Fruit fly (Drosophila melanogaster): ENCODE results near the gene CG34001.

Gene CG34001

DNA sequence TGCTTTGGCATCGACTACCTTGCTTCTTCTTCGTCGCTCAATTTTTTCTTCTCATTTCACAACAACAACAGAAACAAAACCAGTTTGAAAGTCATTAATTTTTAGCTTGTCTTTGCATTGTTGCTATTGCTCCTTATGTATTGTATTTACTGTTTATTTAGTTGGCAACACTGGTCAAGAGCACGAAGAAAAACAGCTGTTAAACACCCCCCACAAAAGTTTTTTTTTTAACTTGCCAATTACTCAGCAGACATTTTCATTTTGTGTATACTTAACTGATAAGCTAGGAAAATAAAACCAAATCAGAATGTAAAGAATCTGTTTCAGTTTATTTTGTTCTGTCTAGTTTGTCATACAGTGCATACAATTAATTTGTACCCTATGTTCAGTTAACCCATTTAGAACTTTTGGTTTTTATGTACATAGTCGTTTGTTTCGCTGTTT, 48.9 kb downstream of the CG34001 start (continued):
- TF ChIP-seq dsx (GFP tag; optimal IDR thresholded peaks at IDR 0.05; ENCODE audit: poor library complexity, severe bottlenecking) = peak; percentile 29
- TF ChIP-seq Ets96B (tag; optimal IDR thresholded peaks at IDR 0.05) = peak; percentile 36

DNA sequence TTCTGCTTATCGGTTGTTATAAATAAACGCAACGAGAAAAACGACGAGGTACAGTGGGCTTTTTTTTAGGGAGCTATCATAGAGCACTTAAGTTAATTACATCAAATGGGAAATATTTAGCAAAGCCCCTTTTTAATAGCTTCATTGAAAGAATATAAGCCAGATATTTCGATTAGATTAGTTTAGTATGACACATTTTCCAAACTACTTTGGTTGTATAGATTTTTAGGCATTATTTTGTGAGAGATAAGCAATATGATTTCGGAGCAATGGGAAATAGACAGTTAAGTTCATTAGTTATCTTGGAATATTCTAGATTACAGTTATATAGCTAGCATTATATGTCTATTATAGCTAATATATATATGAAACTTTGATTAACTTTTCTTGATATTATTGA, 49.3 kb downstream of the CG34001 start:
- TF ChIP-seq CG4318 (GFP tag; optimal IDR thresholded peaks at IDR 0.05) = no peak
- no peak for TF ChIP-seq CG6854 (GFP tag; optimal IDR thresholded peaks at IDR 0.05)

DNA sequence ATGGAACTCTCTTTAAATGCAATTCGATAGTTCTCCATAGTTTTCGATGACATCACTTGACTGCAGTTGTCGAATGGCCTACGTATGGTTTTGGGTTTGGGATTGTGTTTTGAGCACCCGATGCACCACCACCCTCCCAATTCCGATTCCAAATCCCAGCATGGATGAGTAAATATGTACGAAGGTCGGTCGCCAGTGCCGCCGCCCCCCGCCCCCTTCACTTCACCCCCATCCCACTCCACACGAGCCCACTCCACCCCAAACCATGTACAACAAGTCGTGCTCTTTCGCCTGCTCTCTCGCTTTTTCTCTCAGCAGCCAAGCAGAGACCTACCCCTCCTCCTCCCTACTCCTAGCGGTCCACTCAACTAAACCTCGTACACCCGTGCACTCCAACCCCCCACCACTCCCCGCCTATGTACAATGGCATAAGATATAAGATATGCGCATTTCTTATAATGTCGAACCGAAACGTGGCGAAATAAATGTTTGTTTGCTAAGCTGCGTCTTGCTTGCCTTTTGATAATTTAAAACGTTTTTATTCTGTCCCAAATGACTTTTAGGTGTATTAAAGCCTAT, 49.9 kb downstream of the CG34001 start:
- TF ChIP-seq vri (GFP tag; optimal IDR thresholded peaks at IDR 0.05) (peak; percentile 27), dsx (GFP tag; optimal IDR thresholded peaks at IDR 0.05; ENCODE audit: poor library complexity, severe bottlenecking) (peak; percentile 6), ss (GFP tag; optimal IDR thresholded peaks at IDR 0.05) (peak; percentile 8 to 39), svp (GFP tag) (peak; percentile 44), fkh (GFP tag; optimal IDR thresholded peaks at IDR 0.05) (peak; percentile 54), Eip78C (GFP tag) (peak; percentile 29), Lpt (GFP tag; optimal IDR thresholded peaks at IDR 0.05) (peak; percentile 22), Hr39 (GFP tag; optimal IDR thresholded peaks at IDR 0.05) (no peak), CG11294 (GFP tag; IDR thresholded peaks at IDR 0.05) (peak; percentile 39; the same call in 1 of the 2 replicates), CG15336 (GFP tag; IDR thresholded peaks at IDR 0.05) (0 out of 2 replicates have a peak, but pooled peaks have one; percentile 6), CG16779 (tag; optimal IDR thresholded peaks at IDR 0.05) (peak; percentile 43), CG10631 (GFP tag; optimal IDR thresholded peaks at IDR 0.05) (no peak), eg (GFP tag; IDR thresholded peaks at IDR 0.05) (peak; percentile 54; the same call in 2 of the 3 replicates), CG6163 (GFP tag; IDR thresholded peaks at IDR 0.05) (0 out of 3 replicates have a peak, but pooled peaks have one; percentile 43), CG6854 (GFP tag; optimal IDR thresholded peaks at IDR 0.05) (no peak)

DNA sequence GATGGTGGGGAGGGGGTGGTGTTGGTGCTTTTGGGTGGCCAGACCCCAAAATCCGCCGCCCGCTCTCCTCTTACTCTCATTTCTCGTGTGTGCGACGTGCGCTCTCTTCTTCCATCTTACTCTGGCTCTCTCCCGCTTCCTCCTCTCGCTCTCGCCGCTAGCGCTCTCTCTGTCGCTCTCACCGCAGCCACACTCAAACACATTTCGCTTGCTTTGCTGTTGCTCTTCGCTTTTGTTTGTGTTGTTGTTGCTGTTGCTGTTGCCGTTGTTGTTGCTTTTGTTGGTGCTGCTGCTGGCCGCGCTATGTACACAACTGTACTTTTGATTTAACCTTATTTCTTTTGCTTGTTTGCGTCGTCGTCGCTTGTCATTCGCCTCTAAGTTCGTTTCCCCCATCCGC, 50.9 kb downstream of the CG34001 start:
- TF ChIP-seq Eip75B (GFP tag; optimal IDR thresholded peaks at IDR 0.05) (no peak), CG6276 (GFP tag; optimal IDR thresholded peaks at IDR 0.05) (no peak), Sox102F (GFP tag; optimal IDR thresholded peaks at IDR 0.05) (peak; percentile 36), fd59A (GFP tag; optimal IDR thresholded peaks at IDR 0.05) (no peak), CG3919 (GFP tag; optimal IDR thresholded peaks at IDR 0.05) (peak; percentile 15), CG31627 (GFP tag; optimal IDR thresholded peaks at IDR 0.05) (no peak), cyc (GFP tag; optimal IDR thresholded peaks at IDR 0.05) (no peak), esn (GFP tag; optimal IDR thresholded peaks at IDR 0.05) (peak; percentile 18), vri (GFP tag; optimal IDR thresholded peaks at IDR 0.05) (peak; percentile 29), eg (GFP tag; IDR thresholded peaks at IDR 0.05) (peak; percentile 67; the same call in 2 of the 3 replicates), Ets96B (tag; optimal IDR thresholded peaks at IDR 0.05) (no peak), CG15336 (GFP tag; IDR thresholded peaks at IDR 0.05) (peak; percentile 41; the same call in 1 of the 2 replicates), CG10669 (GFP tag; optimal IDR thresholded peaks at IDR 0.05) (no peak), OdsH (GFP tag; optimal IDR thresholded peaks at IDR 0.05) (no peak), Eip78C (GFP tag) (peak; percentile 56), acj6 (GFP tag; optimal IDR thresholded peaks at IDR 0.05) (no peak), CG3032 (tag; optimal IDR thresholded peaks at IDR 0.05) (no peak), CG9139 (GFP tag; optimal IDR thresholded peaks at IDR 0.05) (no peak), Lpt (GFP tag; optimal IDR thresholded peaks at IDR 0.05) (peak; percentile 42), CG10631 (GFP tag; optimal IDR thresholded peaks at IDR 0.05) (no peak), CG34406 (GFP tag; optimal IDR thresholded peaks at IDR 0.05) (peak; percentile 9), CG4318 (GFP tag; optimal IDR thresholded peaks at IDR 0.05) (no peak), svp (GFP tag) (peak; percentile 69), CG8319 (GFP tag; optimal IDR thresholded peaks at IDR 0.05) (no peak), Sox14 (GFP tag; optimal IDR thresholded peaks at IDR 0.05) (no peak), fkh (GFP tag; optimal IDR thresholded peaks at IDR 0.05) (peak; percentile 69), fd85E (GFP tag; optimal IDR thresholded peaks at IDR 0.05) (no peak), Hr4 (GFP tag; optimal IDR thresholded peaks at IDR 0.05) (no peak), pdm3 (GFP tag; optimal IDR thresholded peaks at IDR 0.05) (no peak), Hr38 (GFP tag; optimal IDR thresholded peaks at IDR 0.05) (no peak), salr (GFP tag; optimal IDR thresholded peaks at IDR 0.05) (no peak), CG6163 (GFP tag; IDR thresholded peaks at IDR 0.05) (peak; percentile 63), CG16779 (tag; optimal IDR thresholded peaks at IDR 0.05) (peak; percentile 0), CG8119 (GFP tag; IDR thresholded peaks at IDR 0.05) (peak; percentile 39; the same call in 1 of the 3 replicates)
